Worm (Caenorhabditis elegans) whole organism, L3 larva: Measurements from ENCODE around the gene C14B9.10.
A peak's percentile ranks its signal among the peaks of the same experiment; 100 is the strongest.

Experiments used
- R02D3.7 ChIP-seq: fragments of 150-350 bp; optimal IDR thresholded peaks from 2 replicates; lab custom pipeline; 2014; ENCODE audit warnings: missing biosample characterization, missing genetic modification characterization
- ZK546.5 ChIP-seq: sonication (generic microtip); optimal IDR thresholded peaks from 2 replicates; lab custom pipeline; 2017; ENCODE audit warnings: missing biosample characterization, missing genetic modification characterization
- aly-2 ChIP-seq: fragments of 150-350 bp; optimal IDR thresholded peaks from 2 replicates; lab custom pipeline; 2014; ENCODE audit warnings: missing biosample characterization, missing genetic modification characterization
- ama-1 ChIP-seq: fragments of 150-350 bp; optimal IDR thresholded peaks from 2 replicates; lab custom pipeline; 2018
- ceh-28 ChIP-seq: fragments of 150-350 bp; optimal IDR thresholded peaks from 2 replicates; lab custom pipeline; 2014; ENCODE audit warnings: missing biosample characterization, missing genetic modification reagents, missing genetic modification characterization
- ceh-82 ChIP-seq: fragments of 150-350 bp; optimal IDR thresholded peaks from 2 replicates; lab custom pipeline; 2014; ENCODE audit warnings: missing biosample characterization, missing genetic modification characterization
- egl-27 ChIP-seq: sonication (generic microtip); optimal IDR thresholded peaks from 4 replicates; lab custom pipeline; 2017; ENCODE audit warnings: missing biosample characterization, missing genetic modification reagents, missing genetic modification characterization
- egl-5 ChIP-seq: fragments of 150-350 bp; optimal IDR thresholded peaks from 2 replicates; lab custom pipeline; 2017; ENCODE audit warnings: missing biosample characterization, missing genetic modification reagents, missing genetic modification characterization, inconsistent platforms
- elt-1 ChIP-seq: fragments of 150-350 bp; optimal IDR thresholded peaks from 2 replicates; lab custom pipeline; 2014; ENCODE audit warnings: missing biosample characterization, missing genetic modification characterization
- elt-2 ChIP-seq: sonication (generic microtip); optimal IDR thresholded peaks from 2 replicates; lab custom pipeline; 2016; ENCODE audit warnings: missing genetic modification reagents, mild to moderate bottlenecking, missing genetic modification characterization, missing compliant biosample characterization
- elt-3 ChIP-seq, 3 experiments: fragments of 150-350 bp in 1 of 3; sonication (generic microtip) in 2 of 3; optimal IDR thresholded peaks; 2 replicates in 2 of 3; 4 replicates in 1 of 3; lab custom pipeline; 2014 to 2017; ENCODE audit warnings: missing biosample characterization in 3 of 3, missing genetic modification characterization in 3 of 3
- eor-1 ChIP-seq, 2 experiments: fragments of 150-350 bp; optimal IDR thresholded peaks; 2 replicates each; lab custom pipeline; 2014 to 2018; ENCODE audit warnings: missing biosample characterization in 2 of 2, missing genetic modification characterization in 2 of 2
- fkh-10 ChIP-seq: sonication (generic microtip); optimal IDR thresholded peaks from 2 replicates; lab custom pipeline; 2017; ENCODE audit warnings: missing biosample characterization, missing genetic modification reagents, missing genetic modification characterization
- fkh-2 ChIP-seq: fragments of 150-350 bp; optimal IDR thresholded peaks from 2 replicates; lab custom pipeline; 2014; ENCODE audit warnings: missing biosample characterization, missing genetic modification reagents, missing genetic modification characterization
- fos-1 ChIP-seq: fragments of 150-350 bp; optimal IDR thresholded peaks from 2 replicates; lab custom pipeline; 2014; ENCODE audit warnings: missing biosample characterization, missing genetic modification characterization
- hmg-11 ChIP-seq: sonication (generic microtip); optimal IDR thresholded peaks from 2 replicates; lab custom pipeline; 2016; ENCODE audit warnings: missing genetic modification characterization, missing compliant biosample characterization
- jun-1 ChIP-seq: fragments of 150-350 bp; optimal IDR thresholded peaks from 2 replicates; lab custom pipeline; 2014; ENCODE audit warnings: missing biosample characterization, missing genetic modification reagents, missing genetic modification characterization
- lin-39 ChIP-seq: fragments of 150-350 bp; optimal IDR thresholded peaks from 2 replicates; lab custom pipeline; 2018; ENCODE audit warnings: missing biosample characterization, missing genetic modification reagents, missing genetic modification characterization
- lsy-12 ChIP-seq: sonication (generic microtip); optimal IDR thresholded peaks from 2 replicates; lab custom pipeline; 2016; ENCODE audit warnings: mild to moderate bottlenecking, missing genetic modification characterization, missing compliant biosample characterization
- mdl-1 ChIP-seq: fragments of 150-350 bp; optimal IDR thresholded peaks from 2 replicates; lab custom pipeline; 2014; ENCODE audit warnings: missing biosample characterization, missing genetic modification characterization
- mml-1 ChIP-seq: fragments of 150-350 bp; sonication (generic microtip); optimal IDR thresholded peaks from 3 replicates; lab custom pipeline; 2014; ENCODE audit warnings: missing biosample characterization, missing genetic modification characterization
- nfya-1 ChIP-seq: sonication (generic microtip); optimal IDR thresholded peaks from 2 replicates; lab custom pipeline; 2017; ENCODE audit warnings: missing genetic modification characterization, mild to moderate bottlenecking, missing compliant biosample characterization, antibody characterized with exemption, moderate library complexity; ENCODE audit not compliant: insufficient read depth
- nhr-11 ChIP-seq: fragments of 150-350 bp; optimal IDR thresholded peaks from 2 replicates; lab custom pipeline; 2014; ENCODE audit warnings: missing biosample characterization, missing genetic modification characterization
- nhr-12 ChIP-seq: fragments of 150-350 bp; optimal IDR thresholded peaks from 2 replicates; lab custom pipeline; 2014; ENCODE audit warnings: missing biosample characterization, missing genetic modification characterization
- nhr-23 ChIP-seq: fragments of 150-350 bp; optimal IDR thresholded peaks from 2 replicates; lab custom pipeline; 2014; ENCODE audit warnings: missing biosample characterization, missing genetic modification reagents, missing genetic modification characterization
- nhr-237 ChIP-seq: fragments of 150-350 bp; optimal IDR thresholded peaks from 2 replicates; lab custom pipeline; 2014; ENCODE audit warnings: missing biosample characterization, missing genetic modification characterization
- nhr-25 ChIP-seq: sonication (generic microtip); optimal IDR thresholded peaks from 2 replicates; lab custom pipeline; 2017; ENCODE audit warnings: missing biosample characterization, missing genetic modification characterization
- nhr-28 ChIP-seq: fragments of 150-350 bp; optimal IDR thresholded peaks from 2 replicates; lab custom pipeline; 2014; ENCODE audit warnings: missing biosample characterization, missing genetic modification characterization
- nhr-43 ChIP-seq: sonication (generic microtip); optimal IDR thresholded peaks from 2 replicates; lab custom pipeline; 2016; ENCODE audit warnings: mild to moderate bottlenecking, missing genetic modification characterization, missing compliant biosample characterization; ENCODE audit not compliant: poor library complexity, severe bottlenecking
- nhr-67 ChIP-seq: fragments of 150-350 bp; optimal IDR thresholded peaks from 2 replicates; lab custom pipeline; 2014; ENCODE audit warnings: missing biosample characterization, missing genetic modification characterization
- nhr-76 ChIP-seq: fragments of 150-350 bp; sonication (generic microtip); optimal IDR thresholded peaks from 5 replicates; lab custom pipeline; 2014; ENCODE audit warnings: missing biosample characterization, missing genetic modification characterization
- nhr-77 ChIP-seq: fragments of 150-350 bp; optimal IDR thresholded peaks from 2 replicates; lab custom pipeline; 2014; ENCODE audit warnings: missing biosample characterization, missing genetic modification characterization
- pha-4 ChIP-seq: fragments of 150-350 bp; optimal IDR thresholded peaks from 2 replicates; lab custom pipeline; 2014; ENCODE audit warnings: missing biosample characterization, missing genetic modification reagents, missing genetic modification characterization
- pqm-1 ChIP-seq: fragments of 150-350 bp; optimal IDR thresholded peaks from 2 replicates; lab custom pipeline; 2017; ENCODE audit warnings: missing biosample characterization, missing genetic modification characterization, inconsistent platforms
- sea-2 ChIP-seq: fragments of 150-350 bp; sonication (generic microtip); optimal IDR thresholded peaks from 4 replicates; lab custom pipeline; 2014; ENCODE audit warnings: missing biosample characterization, missing genetic modification reagents, missing genetic modification characterization
- skn-1 ChIP-seq: fragments of 150-350 bp; optimal IDR thresholded peaks from 2 replicates; lab custom pipeline; 2014; ENCODE audit warnings: missing biosample characterization, missing genetic modification characterization
- snpc-4 ChIP-seq: fragments of 150-350 bp; optimal IDR thresholded peaks from 2 replicates; lab custom pipeline; 2014; ENCODE audit warnings: missing biosample characterization, missing genetic modification characterization
- tbx-2 ChIP-seq: sonication (generic microtip); optimal IDR thresholded peaks from 2 replicates; lab custom pipeline; 2016; ENCODE audit warnings: mild to moderate bottlenecking, missing genetic modification characterization, missing compliant biosample characterization
- unc-62 ChIP-seq: fragments of 150-350 bp; sonication (generic microtip); optimal IDR thresholded peaks from 4 replicates; lab custom pipeline; 2014; ENCODE audit warnings: missing biosample characterization, missing genetic modification reagents, missing genetic modification characterization
- zag-1 ChIP-seq: fragments of 150-350 bp; optimal IDR thresholded peaks from 2 replicates; lab custom pipeline; 2014; ENCODE audit warnings: missing biosample characterization, missing genetic modification characterization
- ztf-11 ChIP-seq: fragments of 150-350 bp; optimal IDR thresholded peaks from 2 replicates; lab custom pipeline; 2014; ENCODE audit warnings: missing biosample characterization, missing genetic modification characterization
- ztf-4 ChIP-seq: fragments of 150-350 bp; optimal IDR thresholded peaks from 2 replicates; lab custom pipeline; 2014; ENCODE audit warnings: missing biosample characterization, missing genetic modification characterization

Gene C14B9.10

DNA sequence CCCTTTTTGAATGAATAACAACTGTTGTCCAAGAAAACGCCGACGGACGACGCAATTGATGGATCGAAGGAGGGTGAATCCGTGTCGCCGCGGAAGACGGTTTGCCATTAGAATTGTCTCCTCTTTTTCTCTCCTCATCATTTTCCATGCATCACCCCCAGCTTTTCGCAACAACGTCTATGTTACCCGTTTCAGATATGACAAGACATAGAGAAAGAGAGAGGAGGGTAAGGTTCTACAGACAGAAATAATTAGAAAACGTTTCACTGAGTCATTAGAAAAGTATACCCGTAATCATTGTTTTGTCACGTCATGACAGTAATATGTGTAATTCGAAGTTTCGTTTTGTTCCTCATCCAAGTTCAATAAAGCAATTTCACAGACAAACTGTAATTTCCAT, 24.9 kb upstream of the C14B9.10 start:
- TF ChIP-seq nhr-25 (peak; percentile 10), jun-1 (tag; lab: Kevin White, UChicago) (no peak), nhr-76 (tag; lab: Kevin White, UChicago) (no peak)

- TF ChIP-seq nfya-1 (tag; lab: Kevin White, UChicago) (peak; percentile 66), elt-1 (tag; lab: Kevin White, UChicago) (no peak), ceh-28 (no peak), lin-39 (tag; lab: Kevin White, UChicago) (peak; percentile 75), hmg-11 (tag; lab: Kevin White, UChicago) (peak; percentile 70), mml-1 (tag; lab: Kevin White, UChicago) (no peak), pha-4 (tag; lab: Kevin White, UChicago) (peak; percentile 45), egl-5 (tag; lab: Kevin White, UChicago) (no peak), elt-3 (tag; optimal IDR thresholded peaks at IDR 0.05; lab: Kevin White, UChicago) (no peak), pqm-1 (tag; lab: Kevin White, UChicago) (no peak), nhr-23 (tag; lab: Kevin White, UChicago) (no peak), ama-1 (lab: Kevin White, UChicago) (no peak), sea-2 (GFP tag; lab: Kevin White, UChicago) (no peak), R02D3.7 (tag; lab: Kevin White, UChicago) (no peak), elt-2 (peak; percentile 28), snpc-4 (tag; lab: Kevin White, UChicago) (no peak), aly-2 (tag; lab: Kevin White, UChicago) (no peak), nhr-67 (no peak)
These were observed 24.2 kb upstream of the C14B9.10 start for ce11 chrIII:8106476-8106875.

DNA sequence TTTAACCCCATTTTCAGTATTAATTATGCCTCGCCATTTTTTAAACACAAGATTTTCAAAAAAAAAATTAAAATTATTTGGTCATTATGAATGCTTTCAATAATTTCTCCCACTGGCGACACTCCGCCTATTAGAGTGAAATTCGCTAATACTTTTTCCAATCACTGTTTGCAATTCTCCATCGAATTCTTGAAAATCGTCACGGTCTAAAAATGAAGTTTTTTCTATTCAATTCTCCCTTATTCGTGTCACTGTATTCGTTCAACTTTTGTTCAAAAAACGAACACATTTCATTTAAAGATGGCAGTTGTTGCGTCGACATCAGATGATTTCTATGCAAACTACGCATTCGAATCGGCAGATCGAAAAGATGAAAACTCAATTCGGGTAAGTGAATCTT, 22.2 kb upstream of the C14B9.10 start, which contains the start of gene C14B9.3:
Gene C14B9.3, plus strand, starts transcription at position 301 of the 400 bp plus-strand sequence.
- TF ChIP-seq fkh-10 (GFP tag; lab: Kevin White, UChicago) (no peak), sea-2 (GFP tag; lab: Kevin White, UChicago) (no peak), fos-1 (tag; lab: Kevin White, UChicago) (no peak), ZK546.5 (tag; lab: Kevin White, UChicago) (no peak), nhr-76 (tag; lab: Kevin White, UChicago) (no peak), pqm-1 (tag; lab: Kevin White, UChicago) (no peak), aly-2 (tag; lab: Kevin White, UChicago) (no peak), unc-62 (GFP tag; lab: Kevin White, UChicago) (no peak), nhr-28 (tag; lab: Kevin White, UChicago) (no peak), ztf-11 (tag; lab: Kevin White, UChicago) (no peak), lsy-12 (tag; lab: Kevin White, UChicago) (no peak), eor-1 (tag; optimal IDR thresholded peaks at IDR 0.05; lab: Kevin White, UChicago) (no peak)

ce11 chrIII:8109459-8110057, 21.1 kb upstream of the C14B9.10 start:
- TF ChIP-seq nhr-237 (tag; lab: Kevin White, UChicago): no peak
- TF ChIP-seq skn-1 (tag; lab: Kevin White, UChicago): peak; percentile 8
- TF ChIP-seq nfya-1 (tag; lab: Kevin White, UChicago): peak; percentile 69
- no peak for TF ChIP-seq fkh-10 (GFP tag; lab: Kevin White, UChicago)
- TF ChIP-seq elt-1 (tag; lab: Kevin White, UChicago): no peak
- TF ChIP-seq elt-2: peak; percentile 35
- TF ChIP-seq ceh-82 (tag; lab: Kevin White, UChicago): no peak
- TF ChIP-seq ztf-11 (tag; lab: Kevin White, UChicago): no peak
- no peak for TF ChIP-seq fkh-2 (tag; lab: Kevin White, UChicago)
- TF ChIP-seq lsy-12 (tag; lab: Kevin White, UChicago): peak; percentile 66
- no peak for TF ChIP-seq mml-1 (tag; lab: Kevin White, UChicago)
- no peak for TF ChIP-seq nhr-77 (tag; lab: Kevin White, UChicago)
- TF ChIP-seq nhr-43 (tag; lab: Kevin White, UChicago): peak; percentile 87
- no peak for TF ChIP-seq pqm-1 (tag; lab: Kevin White, UChicago)
- TF ChIP-seq egl-27 (tag; lab: Kevin White, UChicago): peak; percentile 74
- TF ChIP-seq R02D3.7 (tag; lab: Kevin White, UChicago): no peak
- no peak for TF ChIP-seq ZK546.5 (tag; lab: Kevin White, UChicago)
- TF ChIP-seq nhr-12 (tag; lab: Kevin White, UChicago): no peak
- peak; percentile 68 for TF ChIP-seq ama-1 (lab: Kevin White, UChicago)
- TF ChIP-seq fos-1 (tag; lab: Kevin White, UChicago): no peak
- TF ChIP-seq nhr-76 (tag; lab: Kevin White, UChicago): no peak
- peak; percentile 52 for TF ChIP-seq ztf-4 (tag; lab: Kevin White, UChicago)
- peak; percentile 23 for TF ChIP-seq snpc-4 (tag; lab: Kevin White, UChicago)
- TF ChIP-seq nhr-25: peak; percentile 17
- TF ChIP-seq zag-1 (tag; lab: Kevin White, UChicago): no peak
- no peak for TF ChIP-seq nhr-11 (tag; lab: Kevin White, UChicago)
- no peak for TF ChIP-seq nhr-67
- peak; percentile 74 for TF ChIP-seq pha-4 (tag; lab: Kevin White, UChicago)
- TF ChIP-seq ceh-28: no peak
- no peak for TF ChIP-seq tbx-2 (tag; lab: Kevin White, UChicago)
- TF ChIP-seq hmg-11 (tag; lab: Kevin White, UChicago): peak; percentile 78
- TF ChIP-seq sea-2 (GFP tag; lab: Kevin White, UChicago): no peak
- peak; percentile 80 for TF ChIP-seq lin-39 (tag; lab: Kevin White, UChicago)
- TF ChIP-seq nhr-28 (tag; lab: Kevin White, UChicago): no peak
- TF ChIP-seq mdl-1 (tag; lab: Kevin White, UChicago): no peak
